Fruit fly (Drosophila melanogaster) whole organism, embryonic: ENCODE measurements around the gene CG10345.
A peak's percentile ranks its signal among the peaks of the same experiment; 100 is the strongest.

Source experiments
- B-H1 ChIP-seq: fragments of 200-800 bp; sonication (Bioruptor generic); IDR thresholded peaks from 3 replicates; pipeline ENCODE4 v1.3.6; 2022; ENCODE audit warnings: missing biosample characterization, missing genetic modification characterization
- Bdp1 ChIP-seq: fragments of 200-800 bp; sonication (Bioruptor generic); optimal IDR thresholded peaks from 3 replicates; lab custom pipeline; 2016; ENCODE audit warnings: missing biosample characterization, missing genetic modification characterization
- Bgb ChIP-seq: fragments of 200-800 bp; sonication (Bioruptor generic); IDR thresholded peaks from 2 replicates; pipeline ENCODE4 v1.3.6; 2022; ENCODE audit warnings: missing biosample characterization, missing genetic modification characterization; ENCODE audit not compliant: partially characterized antibody
- CG10274 ChIP-seq: fragments of 200-800 bp; sonication (Bioruptor generic); optimal IDR thresholded peaks from 3 replicates; lab custom pipeline; 2017; ENCODE audit warnings: missing biosample characterization, mild to moderate bottlenecking, missing genetic modification characterization
- CG11398 ChIP-seq: fragments of 200-800 bp; sonication (Bioruptor generic); optimal IDR thresholded peaks from 2 replicates; lab custom pipeline; 2016; ENCODE audit warnings: missing biosample characterization, missing genetic modification characterization
- CG12219 ChIP-seq: fragments of 200-800 bp; sonication (Bioruptor generic); optimal IDR thresholded peaks from 3 replicates; lab custom pipeline; 2018; ENCODE audit warnings: missing biosample characterization, mild to moderate bottlenecking, missing genetic modification characterization
- CG12236 ChIP-seq: fragments of 200-800 bp; sonication (Bioruptor generic); optimal IDR thresholded peaks from 2 replicates; lab custom pipeline; 2016; ENCODE audit warnings: missing biosample characterization, missing genetic modification characterization
- CG13123 ChIP-seq: fragments of 200-800 bp; sonication (Bioruptor generic); optimal IDR thresholded peaks from 2 replicates; lab custom pipeline; 2016; ENCODE audit warnings: missing biosample characterization, missing genetic modification characterization
- CG13775 ChIP-seq: fragments of 200-800 bp; sonication (Bioruptor generic); optimal IDR thresholded peaks from 3 replicates; lab custom pipeline; 2017; ENCODE audit warnings: missing biosample characterization, mild to moderate bottlenecking, missing genetic modification characterization
- CG14710 ChIP-seq: fragments of 200-800 bp; sonication (Bioruptor generic); optimal IDR thresholded peaks from 3 replicates; lab custom pipeline; 2019; ENCODE audit warnings: missing biosample characterization, mild to moderate bottlenecking, missing genetic modification characterization, moderate library complexity
- CG15696 ChIP-seq: fragments of 200-800 bp; sonication (Bioruptor generic); optimal IDR thresholded peaks from 2 replicates; lab custom pipeline; 2019; ENCODE audit warnings: missing biosample characterization, mild to moderate bottlenecking, missing genetic modification characterization, moderate library complexity
- CG2202 ChIP-seq: fragments of 200-800 bp; sonication (Bioruptor generic); optimal IDR thresholded peaks from 2 replicates; lab custom pipeline; 2018; ENCODE audit warnings: missing biosample characterization, mild to moderate bottlenecking, missing genetic modification characterization
- CG33213 ChIP-seq: fragments of 200-800 bp; sonication (Bioruptor generic); optimal IDR thresholded peaks from 3 replicates; lab custom pipeline; 2016; ENCODE audit warnings: missing biosample characterization, missing genetic modification characterization
- CG3995 ChIP-seq: fragments of 200-800 bp; sonication (Bioruptor generic); optimal IDR thresholded peaks from 3 replicates; lab custom pipeline; 2016; ENCODE audit warnings: missing biosample characterization, missing genetic modification characterization
- CG4730 ChIP-seq: fragments of 200-800 bp; sonication (Bioruptor generic); IDR thresholded peaks from 2 replicates; pipeline ENCODE4 v1.3.6; 2022; ENCODE audit warnings: missing biosample characterization, missing genetic modification characterization
- CG6254 ChIP-seq: fragments of 200-800 bp; sonication (Bioruptor generic); optimal IDR thresholded peaks from 3 replicates; lab custom pipeline; 2017; ENCODE audit warnings: mild to moderate bottlenecking, missing biosample characterization, missing genetic modification reagents, missing genetic modification characterization
- CG7372 ChIP-seq: fragments of 200-800 bp; sonication (Bioruptor generic); IDR thresholded peaks from 2 replicates; pipeline ENCODE4 v1.3.6; 2022; ENCODE audit warnings: missing biosample characterization, missing genetic modification characterization
- CG8290 ChIP-seq, 3 experiments: fragments of 200-800 bp; sonication (Bioruptor generic); optimal IDR thresholded peaks; 2 replicates each; lab custom pipeline; 2016 to 2019; ENCODE audit warnings: missing biosample characterization in 3 of 3, missing genetic modification characterization in 3 of 3, mild to moderate bottlenecking in 2 of 3, moderate library complexity in 1 of 3
- CG9609 ChIP-seq: fragments of 200-800 bp; sonication (Bioruptor generic); optimal IDR thresholded peaks from 3 replicates; lab custom pipeline; 2016; ENCODE audit warnings: missing biosample characterization, missing genetic modification characterization
- CG9797 ChIP-seq: fragments of 200-800 bp; sonication (Bioruptor generic); optimal IDR thresholded peaks from 3 replicates; lab custom pipeline; 2018; ENCODE audit warnings: missing biosample characterization, mild to moderate bottlenecking, missing genetic modification characterization
- CTCF ChIP-seq: fragments of 200-800 bp; sonication (Bioruptor generic); optimal IDR thresholded peaks from 2 replicates; lab custom pipeline; 2017; ENCODE audit warnings: missing biosample characterization, mild to moderate bottlenecking, missing genetic modification characterization, moderate library complexity
- Dad ChIP-seq: fragments of 200-800 bp; sonication (Bioruptor generic); optimal IDR thresholded peaks from 3 replicates; lab custom pipeline; 2016; ENCODE audit warnings: missing biosample characterization, missing genetic modification characterization
- Dip2 ChIP-seq: fragments of 200-800 bp; sonication (Bioruptor generic); IDR thresholded peaks from 2 replicates; pipeline ENCODE4 v1.3.6; 2022; ENCODE audit warnings: missing biosample characterization, missing genetic modification characterization
- E2f2 ChIP-seq: fragments of 200-800 bp; sonication (Bioruptor generic); IDR thresholded peaks from 2 replicates; pipeline ENCODE4 v1.3.6; 2022; ENCODE audit warnings: missing biosample characterization, missing genetic modification characterization
- Ets65A ChIP-seq: fragments of 200-800 bp; sonication (Bioruptor generic); peaks from one replicate; lab custom pipeline; 2016; ENCODE audit warnings: missing biosample characterization, missing genetic modification characterization
- GATAe ChIP-seq: fragments of 200-800 bp; sonication (Bioruptor generic); conservative IDR thresholded peaks from 2 replicates; pipeline ENCODE4 v1.3.6; 2022; ENCODE audit warnings: missing biosample characterization, missing genetic modification characterization
- Hr3 ChIP-seq: fragments of 200-800 bp; sonication (Bioruptor generic); optimal IDR thresholded peaks from 3 replicates; lab custom pipeline; 2016; ENCODE audit warnings: missing biosample characterization, missing genetic modification characterization
- Hsf ChIP-seq: fragments of 200-800 bp; sonication (Bioruptor generic); optimal IDR thresholded peaks from 3 replicates; lab custom pipeline; 2016; ENCODE audit warnings: missing biosample characterization, missing genetic modification characterization
- Lpt ChIP-seq: fragments of >200 bp; optimal IDR thresholded peaks from 2 replicates; lab custom pipeline; 2018; ENCODE audit warnings: missing biosample characterization, missing genetic modification characterization
- MESR4 ChIP-seq: fragments of 200-800 bp; sonication (Bioruptor generic); optimal IDR thresholded peaks from 2 replicates; lab custom pipeline; 2018; ENCODE audit warnings: missing biosample characterization, mild to moderate bottlenecking, missing genetic modification characterization, moderate library complexity
- NK7.1 ChIP-seq: fragments of 200-800 bp; sonication (Bioruptor generic); optimal IDR thresholded peaks from 3 replicates; lab custom pipeline; 2016; ENCODE audit warnings: missing biosample characterization, missing genetic modification characterization
- aop ChIP-seq: fragments of 200-800 bp; sonication (Bioruptor generic); IDR thresholded peaks from 2 replicates; pipeline ENCODE4 v1.3.6; 2022; ENCODE audit warnings: missing biosample characterization, missing genetic modification characterization
- az2 ChIP-seq: fragments of 200-800 bp; sonication (Bioruptor generic); optimal IDR thresholded peaks from 3 replicates; lab custom pipeline; 2016; ENCODE audit warnings: missing biosample characterization, missing genetic modification characterization
- bab2 ChIP-seq: fragments of 200-800 bp; sonication (Bioruptor generic); optimal IDR thresholded peaks from 2 replicates; lab custom pipeline; 2016; ENCODE audit warnings: missing biosample characterization, missing genetic modification characterization
- bcd ChIP-seq: fragments of 200-800 bp; sonication (Bioruptor generic); optimal IDR thresholded peaks from 2 replicates; lab custom pipeline; 2017; ENCODE audit warnings: missing biosample characterization, mild to moderate bottlenecking, missing genetic modification characterization
- bsh ChIP-seq, 2 experiments: fragments of 200-800 bp; sonication (Bioruptor generic); optimal IDR thresholded peaks; 2 replicates each; lab custom pipeline; 2017 to 2018; ENCODE audit warnings: mild to moderate bottlenecking in 2 of 2, missing biosample characterization in 2 of 2, missing genetic modification characterization in 2 of 2, moderate library complexity in 1 of 2
- chif ChIP-seq, 2 experiments: fragments of 200-800 bp; sonication (Bioruptor generic); optimal IDR thresholded peaks; 3 replicates each; lab custom pipeline; 2016; ENCODE audit warnings: missing biosample characterization in 2 of 2, missing genetic modification characterization in 2 of 2
- chm ChIP-seq: fragments of 200-800 bp; sonication (Bioruptor generic); IDR thresholded peaks from 2 replicates; pipeline ENCODE4 v1.3.6; 2022; ENCODE audit warnings: missing biosample characterization, missing genetic modification characterization
- corto ChIP-seq: fragments of 200-800 bp; sonication (Bioruptor generic); optimal IDR thresholded peaks from 2 replicates; lab custom pipeline; 2016; ENCODE audit warnings: missing biosample characterization, mild to moderate bottlenecking, missing genetic modification characterization, moderate library complexity
- dati ChIP-seq: fragments of 200-800 bp; sonication (Bioruptor generic); IDR thresholded peaks from 2 replicates; pipeline ENCODE4 v1.3.6; 2022; ENCODE audit warnings: missing biosample characterization, missing genetic modification characterization
- ems ChIP-seq: fragments of 200-800 bp; sonication (Bioruptor generic); optimal IDR thresholded peaks from 3 replicates; lab custom pipeline; 2016; ENCODE audit warnings: missing biosample characterization, missing genetic modification characterization
- eyg ChIP-seq: fragments of 200-800 bp; sonication (Bioruptor generic); optimal IDR thresholded peaks from 3 replicates; lab custom pipeline; 2016; ENCODE audit warnings: missing biosample characterization, missing genetic modification characterization
- fru ChIP-seq: fragments of >200 bp; optimal IDR thresholded peaks from 2 replicates; lab custom pipeline; 2017
- gfzf ChIP-seq: fragments of 200-800 bp; sonication (Bioruptor generic); optimal IDR thresholded peaks from 2 replicates; lab custom pipeline; 2016; ENCODE audit warnings: missing biosample characterization, mild to moderate bottlenecking, missing genetic modification characterization, moderate library complexity
- gsb-n ChIP-seq: fragments of 200-800 bp; sonication (Bioruptor generic); optimal IDR thresholded peaks from 3 replicates; lab custom pipeline; 2018; ENCODE audit warnings: missing biosample characterization, mild to moderate bottlenecking, missing genetic modification characterization
- h ChIP-seq: fragments of >200 bp; optimal IDR thresholded peaks from 2 replicates; lab custom pipeline; 2017
- kni ChIP-seq: fragments of 200-800 bp; sonication (Bioruptor generic); optimal IDR thresholded peaks from 3 replicates; lab custom pipeline; 2017; ENCODE audit warnings: mild to moderate bottlenecking, missing biosample characterization, missing genetic modification reagents, missing genetic modification characterization
- nerfin-2 ChIP-seq: fragments of 200-800 bp; sonication (Bioruptor generic); IDR thresholded peaks from 2 replicates; pipeline ENCODE4 v1.3.6; 2022; ENCODE audit warnings: missing biosample characterization, missing genetic modification characterization; ENCODE audit not compliant: partially characterized antibody
- odd ChIP-seq: fragments of 200-800 bp; sonication (Bioruptor generic); optimal IDR thresholded peaks from 2 replicates; lab custom pipeline; 2017; ENCODE audit warnings: missing biosample characterization, mild to moderate bottlenecking, missing genetic modification characterization
- sima ChIP-seq: fragments of 200-800 bp; sonication (Bioruptor generic); optimal IDR thresholded peaks from 2 replicates; lab custom pipeline; 2016; ENCODE audit warnings: missing biosample characterization, missing genetic modification characterization
- stwl ChIP-seq: fragments of 200-800 bp; sonication (Bioruptor generic); optimal IDR thresholded peaks from 3 replicates; lab custom pipeline; 2018; ENCODE audit warnings: missing biosample characterization, mild to moderate bottlenecking, missing genetic modification characterization, moderate library complexity
- vvl ChIP-seq: fragments of 200-800 bp; sonication (Bioruptor generic); IDR thresholded peaks from 2 replicates; pipeline ENCODE4 v1.3.6; 2022; ENCODE audit warnings: missing biosample characterization, missing genetic modification characterization

Gene CG10345

DNA sequence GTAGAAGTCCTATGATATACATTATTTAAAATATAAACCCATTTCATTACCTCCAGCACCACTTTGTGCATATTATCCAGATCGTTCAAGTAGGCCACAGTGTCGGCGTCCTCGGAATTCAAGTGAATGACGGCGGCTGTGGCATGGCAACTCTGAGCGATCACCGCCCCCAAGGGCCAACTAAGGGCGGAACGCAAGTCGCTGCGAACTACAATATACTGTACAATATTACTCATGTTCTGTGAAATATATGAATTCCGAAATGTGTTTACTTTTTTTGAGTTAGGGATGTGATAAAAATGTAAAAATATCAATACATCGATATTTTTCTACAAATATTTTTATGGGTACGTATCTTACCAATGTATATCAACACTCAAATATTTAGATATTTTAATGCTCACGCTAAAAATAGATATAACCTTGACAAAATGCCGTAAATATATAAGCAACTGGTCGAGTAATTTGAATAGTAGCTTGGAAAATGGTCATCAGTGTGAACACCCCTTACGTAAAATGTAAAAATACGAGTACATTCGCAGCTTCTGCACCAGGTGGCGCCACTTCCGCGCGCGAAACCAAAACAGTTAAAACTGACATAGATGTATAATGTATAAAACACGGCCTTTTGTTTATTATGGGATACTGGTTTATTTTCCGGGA lies 31.0 kb downstream of the CG10345 start, which contains the start of gene CG14903 (continued):
- TF ChIP-seq CG10274 (no peak), CG9609 (GFP tag; lab: Kevin White, UChicago) (peak; percentile 44), CG13775 (GFP tag; lab: Kevin White, UChicago) (peak; percentile 21), CG12219 (GFP tag; lab: Kevin White, UChicago) (no peak), CTCF (GFP tag; lab: Kevin White, UChicago) (peak; percentile 97), CG3995 (GFP tag; lab: Kevin White, UChicago) (peak; percentile 98), E2f2 (GFP tag; lab: Robert Waterston, UW) (peak; percentile 80), gfzf (GFP tag; lab: Kevin White, UChicago) (no peak), CG12236 (GFP tag; lab: Kevin White, UChicago) (no peak), vvl (GFP tag; lab: Robert Waterston, UW) (no peak; the same call in 1 of the 2 replicates), kni (no peak), nerfin-2 (GFP tag; lab: Robert Waterston, UW) (no peak), CG33213 (peak; percentile 30), h (no peak), Bgb (GFP tag; lab: Robert Waterston, UW) (peak; percentile 78), stwl (peak; percentile 89), Ets65A (GFP tag; lab: Kevin White, UChicago) (peak; percentile 81), CG8290 (GFP tag; optimal IDR thresholded peaks at IDR 0.05; lab: Kevin White, UChicago) (peak; percentile 48), CG8290 (tag; optimal IDR thresholded peaks at IDR 0.05; lab: Kevin White, UChicago) (no peak), NK7.1 (GFP tag; lab: Kevin White, UChicago) (no peak), chm (GFP tag; lab: Robert Waterston, UW) (peak; percentile 15; the same call in 1 of the 2 replicates), CG15696 (tag; lab: Kevin White, UChicago) (peak; percentile 73), fru (lab: Kevin White, UChicago) (no peak), CG14710 (peak; percentile 87), Hsf (GFP tag; lab: Kevin White, UChicago) (peak; percentile 47), bcd (peak; percentile 49), ems (GFP tag; lab: Kevin White, UChicago) (no peak), Lpt (GFP tag; lab: Kevin White, UChicago) (no peak), bab2 (GFP tag; lab: Kevin White, UChicago) (no peak), chif (GFP tag; optimal IDR thresholded peaks at IDR 0.05; lab: Kevin White, UChicago) (peak in 1 of 2 experiments; percentile 51), odd (no peak), Hr3 (peak; percentile 31), az2 (GFP tag; lab: Kevin White, UChicago) (peak; percentile 0), Dad (GFP tag; lab: Kevin White, UChicago) (no peak), GATAe (no peak), CG2202 (tag; lab: Kevin White, UChicago) (no peak), CG13123 (GFP tag; lab: Kevin White, UChicago) (no peak), CG4730 (GFP tag; lab: Robert Waterston, UW) (no peak), gsb-n (no peak), aop (GFP tag; lab: Robert Waterston, UW) (no peak), CG7372 (GFP tag; lab: Robert Waterston, UW) (no peak), bsh (GFP tag; optimal IDR thresholded peaks at IDR 0.05; lab: Kevin White, UChicago) (no peak), eyg (GFP tag; lab: Kevin White, UChicago) (no peak), Dip2 (peak; percentile 94), B-H1 (no peak), CG11398 (GFP tag; lab: Kevin White, UChicago) (no peak), dati (no peak), CG9797 (peak; percentile 15), CG6254 (no peak), Bdp1 (no peak), MESR4 (GFP tag; lab: Kevin White, UChicago) (peak; percentile 38), corto (GFP tag; lab: Kevin White, UChicago) (no peak), sima (GFP tag; lab: Kevin White, UChicago) (no peak)
